Worm (Caenorhabditis elegans) whole organism, late embryonic: Measurements from ENCODE around the gene unc-1.

Source experiments
- C08G9.2 ChIP-seq: sonication (generic microtip); optimal IDR thresholded peaks from 2 replicates; lab custom pipeline; 2016; ENCODE audit warnings: mild to moderate bottlenecking, missing genetic modification characterization, moderate library complexity, missing compliant biosample characterization
- C38D4.7 ChIP-seq: fragments of 200-800 bp; sonication (Bioruptor generic); optimal IDR thresholded peaks from 2 replicates; lab custom pipeline; 2018; ENCODE audit warnings: mild to moderate bottlenecking, missing genetic modification characterization, moderate library complexity, missing compliant biosample characterization
- F13H6.1 ChIP-seq: sonication (generic microtip); optimal IDR thresholded peaks from 2 replicates; lab custom pipeline; 2016; ENCODE audit warnings: missing genetic modification characterization, missing compliant biosample characterization
- Y22D7AL.16 ChIP-seq: sonication (generic microtip); optimal IDR thresholded peaks from 2 replicates; lab custom pipeline; 2016; ENCODE audit warnings: missing genetic modification characterization, missing compliant biosample characterization
- ama-1 ChIP-seq: fragments of 150-350 bp; optimal IDR thresholded peaks from 2 replicates; lab custom pipeline; 2014
- ceh-14 ChIP-seq: sonication (generic microtip); optimal IDR thresholded peaks from 2 replicates; lab custom pipeline; 2016; ENCODE audit warnings: missing genotype, missing genetic modification characterization, missing compliant biosample characterization
- ceh-18 ChIP-seq: sonication (generic microtip); optimal IDR thresholded peaks from 2 replicates; lab custom pipeline; 2016; ENCODE audit warnings: missing genetic modification characterization, missing compliant biosample characterization
- ceh-19 ChIP-seq: fragments of 200-800 bp; sonication (Bioruptor generic); optimal IDR thresholded peaks from 2 replicates; lab custom pipeline; 2018; ENCODE audit warnings: mild to moderate bottlenecking, missing genetic modification characterization, missing compliant biosample characterization
- ceh-30 ChIP-seq: fragments of 150-350 bp; optimal IDR thresholded peaks from 2 replicates; lab custom pipeline; 2014; ENCODE audit warnings: missing biosample characterization, missing genetic modification characterization
- ceh-31 ChIP-seq: sonication (generic microtip); optimal IDR thresholded peaks from 2 replicates; lab custom pipeline; 2016; ENCODE audit warnings: missing genetic modification characterization, missing compliant biosample characterization
- ceh-34 ChIP-seq: sonication (generic microtip); optimal IDR thresholded peaks from 2 replicates; lab custom pipeline; 2016; ENCODE audit warnings: mild to moderate bottlenecking, missing genetic modification characterization, missing compliant biosample characterization
- che-1 ChIP-seq: sonication (generic microtip); optimal IDR thresholded peaks from 2 replicates; lab custom pipeline; 2016; ENCODE audit warnings: mild to moderate bottlenecking, missing genetic modification characterization, missing compliant biosample characterization
- dmd-4 ChIP-seq: sonication (generic microtip); optimal IDR thresholded peaks from 2 replicates; lab custom pipeline; 2016; ENCODE audit warnings: borderline replicate concordance, missing genetic modification characterization, missing compliant biosample characterization
- eyg-1 ChIP-seq: sonication (generic microtip); optimal IDR thresholded peaks from 2 replicates; lab custom pipeline; 2016; ENCODE audit warnings: missing genotype, missing genetic modification characterization, missing compliant biosample characterization
- fkh-10 ChIP-seq: fragments of 150-350 bp; optimal IDR thresholded peaks from 2 replicates; lab custom pipeline; 2014; ENCODE audit warnings: missing biosample characterization, missing genetic modification reagents, missing genetic modification characterization
- fkh-6 ChIP-seq: sonication (generic microtip); optimal IDR thresholded peaks from 2 replicates; lab custom pipeline; 2016; ENCODE audit warnings: missing genetic modification characterization, missing compliant biosample characterization
- gmeb-2 ChIP-seq: sonication (generic microtip); optimal IDR thresholded peaks from 2 replicates; lab custom pipeline; 2016; ENCODE audit warnings: missing genetic modification characterization, inconsistent platforms, missing compliant biosample characterization
- hlh-13 ChIP-seq: fragments of 200-800 bp; sonication (Bioruptor generic); optimal IDR thresholded peaks from 2 replicates; lab custom pipeline; 2018; ENCODE audit warnings: mild to moderate bottlenecking, missing genetic modification characterization, missing compliant biosample characterization
- hlh-8 ChIP-seq: sonication (generic microtip); optimal IDR thresholded peaks from 2 replicates; lab custom pipeline; 2016; ENCODE audit warnings: missing genotype, missing genetic modification characterization, missing compliant biosample characterization
- lim-6 ChIP-seq: sonication (generic microtip); optimal IDR thresholded peaks from 2 replicates; lab custom pipeline; 2016; ENCODE audit warnings: missing genetic modification characterization, missing compliant biosample characterization
- lin-11 ChIP-seq: fragments of 200-800 bp; sonication (Bioruptor generic); optimal IDR thresholded peaks from 2 replicates; lab custom pipeline; 2018; ENCODE audit warnings: mild to moderate bottlenecking, missing genetic modification characterization, missing compliant biosample characterization
- madf-2 ChIP-seq: sonication (generic microtip); optimal IDR thresholded peaks from 2 replicates; lab custom pipeline; 2017; ENCODE audit warnings: missing genetic modification characterization, missing compliant biosample characterization
- mec-3 ChIP-seq: sonication (generic microtip); optimal IDR thresholded peaks from 2 replicates; lab custom pipeline; 2016; ENCODE audit warnings: borderline replicate concordance, missing genetic modification characterization, missing compliant biosample characterization
- nfya-1 ChIP-seq: sonication (generic microtip); optimal IDR thresholded peaks from 2 replicates; lab custom pipeline; 2017; ENCODE audit warnings: missing genetic modification characterization, mild to moderate bottlenecking, missing compliant biosample characterization, antibody characterized with exemption, moderate library complexity
- nhr-11 ChIP-seq: fragments of 150-350 bp; optimal IDR thresholded peaks from 2 replicates; lab custom pipeline; 2014; ENCODE audit warnings: missing biosample characterization, missing genetic modification characterization
- nhr-232 ChIP-seq: sonication (generic microtip); optimal IDR thresholded peaks from 2 replicates; lab custom pipeline; 2016; ENCODE audit warnings: missing genetic modification characterization, missing compliant biosample characterization
- npax-4 ChIP-seq: sonication (generic microtip); optimal IDR thresholded peaks from 2 replicates; lab custom pipeline; 2016; ENCODE audit warnings: missing genetic modification characterization, missing compliant biosample characterization
- odd-2 ChIP-seq: sonication (generic microtip); optimal IDR thresholded peaks from 2 replicates; lab custom pipeline; 2017; ENCODE audit warnings: antibody characterized with exemption, mild to moderate bottlenecking, missing genetic modification characterization, missing compliant biosample characterization
- pag-3 ChIP-seq: sonication (generic microtip); optimal IDR thresholded peaks from 2 replicates; lab custom pipeline; 2016; ENCODE audit warnings: missing compliant biosample characterization, missing genetic modification characterization, borderline replicate concordance
- pat-9 ChIP-seq: fragments of 200-800 bp; sonication (Bioruptor generic); optimal IDR thresholded peaks from 2 replicates; lab custom pipeline; 2018; ENCODE audit warnings: mild to moderate bottlenecking, missing genetic modification characterization, moderate library complexity, missing compliant biosample characterization
- pqm-1 ChIP-seq: sonication (generic microtip); optimal IDR thresholded peaks from 2 replicates; lab custom pipeline; 2016; ENCODE audit warnings: missing genetic modification characterization, missing compliant biosample characterization
- pros-1 ChIP-seq: fragments of 150-350 bp; optimal IDR thresholded peaks from 2 replicates; lab custom pipeline; 2014; ENCODE audit warnings: missing biosample characterization, missing genetic modification reagents, missing genetic modification characterization
- ref-2 ChIP-seq: sonication (generic microtip); optimal IDR thresholded peaks from 2 replicates; lab custom pipeline; 2016; ENCODE audit warnings: missing genetic modification characterization, missing compliant biosample characterization
- rnt-1 ChIP-seq: sonication (generic microtip); optimal IDR thresholded peaks from 2 replicates; lab custom pipeline; 2016; ENCODE audit warnings: missing genetic modification characterization, missing compliant biosample characterization
- sdc-2 ChIP-seq: sonication (generic microtip); optimal IDR thresholded peaks from 2 replicates; lab custom pipeline; 2016; ENCODE audit warnings: missing genotype, missing genetic modification characterization, missing compliant biosample characterization
- sox-2 ChIP-seq: fragments of 200-800 bp; sonication (Bioruptor generic); IDR thresholded peaks from 2 replicates; pipeline ENCODE4 v1.3.6; 2022; ENCODE audit warnings: missing genetic modification reagents, missing genetic modification characterization, missing compliant biosample characterization
- sox-4 ChIP-seq: sonication (generic microtip); optimal IDR thresholded peaks from 2 replicates; lab custom pipeline; 2017; ENCODE audit warnings: mild to moderate bottlenecking, missing genetic modification characterization, inconsistent platforms, missing compliant biosample characterization
- syd-9 ChIP-seq: sonication (generic microtip); optimal IDR thresholded peaks from 2 replicates; lab custom pipeline; 2016; ENCODE audit warnings: mild to moderate bottlenecking, missing genetic modification characterization, moderate library complexity, missing compliant biosample characterization
- tbx-2 ChIP-seq: sonication (generic microtip); optimal IDR thresholded peaks from 2 replicates; lab custom pipeline; 2016; ENCODE audit warnings: missing genetic modification characterization, missing compliant biosample characterization
- tbx-7 ChIP-seq: sonication (generic microtip); optimal IDR thresholded peaks from 2 replicates; lab custom pipeline; 2016; ENCODE audit warnings: missing genotype, missing genetic modification characterization, missing compliant biosample characterization
- ttx-3 ChIP-seq: sonication (generic microtip); optimal IDR thresholded peaks from 2 replicates; lab custom pipeline; 2016; ENCODE audit warnings: missing genetic modification reagents, missing genetic modification characterization, missing compliant biosample characterization
- unc-3 ChIP-seq, 2 experiments: fragments of 200-800 bp in 1 of 2; sonication (Bioruptor generic) in 1 of 2; sonication (generic microtip) in 1 of 2; conservative IDR thresholded peaks in 1 of 2; optimal IDR thresholded peaks in 1 of 2; 2 replicates each; pipeline versions ENCODE4 v1.3.6 to Lab custom; 2016 to 2022; ENCODE audit warnings: missing compliant biosample characterization in 2 of 2, missing genetic modification characterization in 2 of 2, missing genetic modification reagents in 1 of 2
- unc-42 ChIP-seq: sonication (generic microtip); optimal IDR thresholded peaks from 2 replicates; lab custom pipeline; 2016; ENCODE audit warnings: missing genotype, missing genetic modification characterization, missing compliant biosample characterization
- unc-86 ChIP-seq: sonication (generic microtip); optimal IDR thresholded peaks from 2 replicates; lab custom pipeline; 2016; ENCODE audit warnings: missing genetic modification characterization, missing compliant biosample characterization
- zip-5 ChIP-seq: sonication (generic microtip); optimal IDR thresholded peaks from 2 replicates; lab custom pipeline; 2016; ENCODE audit warnings: missing genetic modification characterization, missing compliant biosample characterization
- ztf-16 ChIP-seq: sonication (generic microtip); optimal IDR thresholded peaks from 2 replicates; lab custom pipeline; 2017; ENCODE audit warnings: missing genetic modification characterization, missing compliant biosample characterization

The unc-1 gene

ce11 chrX:1025010-1025409 is 37.2 kb downstream of the unc-1 start, which contains the start of gene F55A4.3:
TSS of gene F55A4.3 (minus strand) at chrX:1025110.
- TF ChIP-seq hlh-8 (tag; lab: Kevin White, UChicago) (no peak), ceh-30 (tag; lab: Kevin White, UChicago) (no peak), zip-5 (tag; lab: Kevin White, UChicago) (no peak), madf-2 (tag; lab: Kevin White, UChicago) (no peak), odd-2 (no peak), fkh-10 (no peak), tbx-7 (no peak), pros-1 (tag; lab: Kevin White, UChicago) (no peak), ceh-19 (no peak), rnt-1 (tag; lab: Kevin White, UChicago) (no peak), eyg-1 (tag; lab: Kevin White, UChicago) (no peak), pat-9 (no peak), syd-9 (tag; lab: Kevin White, UChicago) (no peak), ttx-3 (tag; lab: Kevin White, UChicago) (no peak), fkh-6 (tag; lab: Kevin White, UChicago) (no peak), unc-86 (tag; lab: Kevin White, UChicago) (no peak)

- TF ChIP-seq ceh-31 (tag; lab: Kevin White, UChicago) (peak; percentile 55), gmeb-2 (no peak), dmd-4 (tag; lab: Kevin White, UChicago) (no peak), C08G9.2 (tag; lab: Kevin White, UChicago) (no peak), F13H6.1 (tag; lab: Kevin White, UChicago) (no peak), pros-1 (tag; lab: Kevin White, UChicago) (no peak), rnt-1 (tag; lab: Kevin White, UChicago) (no peak), nfya-1 (tag; lab: Kevin White, UChicago) (peak; percentile 1), nhr-11 (no peak), ceh-18 (tag; lab: Kevin White, UChicago) (no peak), ceh-34 (tag; lab: Kevin White, UChicago) (peak; percentile 7), tbx-7 (no peak), pag-3 (tag; lab: Kevin White, UChicago) (no peak), sdc-2 (peak; percentile 43), Y22D7AL.16 (tag; lab: Kevin White, UChicago) (peak; percentile 34), lin-11 (tag; lab: Kevin White, UChicago) (no peak), sox-4 (tag; lab: Kevin White, UChicago) (peak; percentile 5), zip-5 (tag; lab: Kevin White, UChicago) (no peak), unc-86 (tag; lab: Kevin White, UChicago) (no peak), ceh-14 (tag; lab: Kevin White, UChicago) (peak; percentile 32), che-1 (tag; lab: Kevin White, UChicago) (peak; percentile 24), unc-42 (peak; percentile 54), C38D4.7 (no peak), mec-3 (tag; lab: Kevin White, UChicago) (no peak), ttx-3 (tag; lab: Kevin White, UChicago) (no peak), sox-2 (GFP tag; lab: Robert Waterston, UW) (no peak), nhr-232 (tag; lab: Kevin White, UChicago) (no peak), ceh-30 (tag; lab: Kevin White, UChicago) (no peak), ceh-19 (peak; percentile 77), tbx-2 (tag; lab: Kevin White, UChicago) (peak; percentile 27), ref-2 (tag; lab: Kevin White, UChicago) (no peak)
These were observed 40.4 kb downstream of the unc-1 start for ce11 chrX:1021835-1022311.

ce11 chrX:1018586-1018985 is 43.7 kb downstream of the unc-1 start:
- TF ChIP-seq tbx-7 (no peak), nhr-11 (no peak), ceh-30 (tag; lab: Kevin White, UChicago) (no peak), pqm-1 (no peak), ceh-34 (tag; lab: Kevin White, UChicago) (peak; percentile 8), lim-6 (no peak), lin-11 (tag; lab: Kevin White, UChicago) (no peak), fkh-6 (tag; lab: Kevin White, UChicago) (no peak), ttx-3 (tag; lab: Kevin White, UChicago) (no peak), eyg-1 (tag; lab: Kevin White, UChicago) (no peak), zip-5 (tag; lab: Kevin White, UChicago) (no peak), rnt-1 (tag; lab: Kevin White, UChicago) (no peak), odd-2 (no peak), madf-2 (tag; lab: Kevin White, UChicago) (no peak), nfya-1 (tag; lab: Kevin White, UChicago) (peak; percentile 9), ztf-16 (tag; lab: Kevin White, UChicago) (no peak), dmd-4 (tag; lab: Kevin White, UChicago) (no peak), ref-2 (tag; lab: Kevin White, UChicago) (no peak), mec-3 (tag; lab: Kevin White, UChicago) (no peak), npax-4 (no peak), hlh-13 (GFP tag; lab: Kevin White, UChicago) (no peak), ama-1 (lab: Kevin White, UChicago) (no peak), pros-1 (tag; lab: Kevin White, UChicago) (no peak), unc-3 (GFP tag; conservative IDR thresholded peaks at IDR 0.05; lab: Robert Waterston, UW) (no peak), unc-3 (tag; optimal IDR thresholded peaks at IDR 0.05; lab: Kevin White, UChicago) (peak; percentile 22)
